Worm (Caenorhabditis elegans) whole organism, L2 larva: ENCODE measurements around the gene C16D9.9.

Experiments
- R02D3.7 ChIP-seq: fragments of 150-350 bp; optimal IDR thresholded peaks from 2 replicates; lab custom pipeline; 2014; ENCODE audit warnings: missing biosample characterization, missing genetic modification characterization
- aly-2 ChIP-seq: fragments of 150-350 bp; optimal IDR thresholded peaks from 2 replicates; lab custom pipeline; 2014; ENCODE audit warnings: missing biosample characterization, missing genetic modification characterization
- blmp-1 ChIP-seq: sonication (generic microtip); optimal IDR thresholded peaks from 2 replicates; lab custom pipeline; 2017; ENCODE audit warnings: missing genetic modification characterization, mild to moderate bottlenecking, missing compliant biosample characterization, antibody characterized with exemption, moderate library complexity; ENCODE audit not compliant: insufficient read depth
- dmd-4 ChIP-seq: sonication (generic microtip); optimal IDR thresholded peaks from 2 replicates; lab custom pipeline; 2017; ENCODE audit warnings: missing biosample characterization, missing genetic modification characterization
- elt-3 ChIP-seq: sonication (generic microtip); optimal IDR thresholded peaks from 2 replicates; lab custom pipeline; 2017; ENCODE audit warnings: missing biosample characterization, missing genetic modification characterization
- lin-11 ChIP-seq: fragments of 150-350 bp; sonication (generic microtip); optimal IDR thresholded peaks from 2 replicates; lab custom pipeline; 2014; ENCODE audit warnings: missing biosample characterization, missing genetic modification characterization, inconsistent platforms, mixed read lengths
- nhr-11 ChIP-seq: fragments of 150-350 bp; optimal IDR thresholded peaks from 2 replicates; lab custom pipeline; 2014; ENCODE audit warnings: missing biosample characterization, missing genetic modification characterization
- nhr-12 ChIP-seq: fragments of 150-350 bp; optimal IDR thresholded peaks from 2 replicates; lab custom pipeline; 2014; ENCODE audit warnings: missing biosample characterization, missing genetic modification characterization
- nhr-237 ChIP-seq: fragments of 150-350 bp; optimal IDR thresholded peaks from 2 replicates; lab custom pipeline; 2014; ENCODE audit warnings: missing biosample characterization, missing genetic modification characterization
- nhr-25 ChIP-seq: fragments of 150-350 bp; sonication (generic microtip); optimal IDR thresholded peaks from 3 replicates; lab custom pipeline; 2014; ENCODE audit warnings: missing biosample characterization, missing genetic modification characterization
- unc-62 ChIP-seq: fragments of 150-350 bp; optimal IDR thresholded peaks from 2 replicates; lab custom pipeline; 2014; ENCODE audit warnings: missing biosample characterization, missing genetic modification reagents, missing genetic modification characterization

- TF ChIP-seq nhr-11 (tag; lab: Kevin White, UChicago) (no peak), nhr-25 (tag; lab: Kevin White, UChicago) (no peak), R02D3.7 (no peak), aly-2 (tag; lab: Kevin White, UChicago) (no peak), elt-3 (tag; lab: Kevin White, UChicago) (no peak), dmd-4 (no peak), unc-62 (GFP tag; lab: Kevin White, UChicago) (no peak), nhr-237 (tag; lab: Kevin White, UChicago) (no peak), lin-11 (tag; lab: Kevin White, UChicago) (no peak), blmp-1 (no peak), nhr-12 (tag; lab: Kevin White, UChicago) (no peak)
Observed at ce11 chrV:8252532-8252931, 11.5 kb upstream of the C16D9.9 start.
